Worm (Caenorhabditis elegans) whole organism, L4 larva: Measurements from ENCODE around the gene nhr-205.
"Not testable (repeated sequence)": the region's sequence is repeated elsewhere in the genome, so short reads cannot be mapped to it uniquely, and the experiment has no call there.

ENCODE experiments used
- F10B5.3 ChIP-seq: sonication (generic microtip); optimal IDR thresholded peaks from 2 replicates; lab custom pipeline; 2016; ENCODE audit warnings: mild to moderate bottlenecking, missing genetic modification characterization, missing compliant biosample characterization
- F37D6.2 ChIP-seq: sonication (generic microtip); optimal IDR thresholded peaks from 2 replicates; lab custom pipeline; 2016; ENCODE audit warnings: mild to moderate bottlenecking, missing genetic modification characterization, missing compliant biosample characterization
- T20F7.1 ChIP-seq: fragments of 200-800 bp; sonication (Bioruptor generic); optimal IDR thresholded peaks from 2 replicates; lab custom pipeline; 2018; ENCODE audit warnings: mild to moderate bottlenecking, missing genetic modification characterization, missing compliant biosample characterization
- T26A8.4 ChIP-seq: fragments of 200-800 bp; sonication (Bioruptor generic); IDR thresholded peaks from 2 replicates; pipeline ENCODE4 v1.3.6; 2022; ENCODE audit warnings: missing genetic modification characterization, missing compliant biosample characterization
- Y105C5A.15 ChIP-seq: fragments of 200-800 bp; sonication (Bioruptor generic); IDR thresholded peaks from 2 replicates; pipeline ENCODE4 v1.3.6; 2022; ENCODE audit warnings: missing genetic modification characterization, missing compliant biosample characterization
- Y48G9A.11 ChIP-seq: fragments of 200-800 bp; sonication (Bioruptor generic); IDR thresholded peaks from 2 replicates; pipeline ENCODE4 v1.3.6; 2022; ENCODE audit warnings: missing genetic modification reagents, missing genetic modification characterization, missing compliant biosample characterization
- arid-1 ChIP-seq: fragments of 200-800 bp; sonication (Bioruptor generic); conservative IDR thresholded peaks from 2 replicates; pipeline ENCODE4 v1.3.6; 2022; ENCODE audit warnings: missing genetic modification reagents, missing genetic modification characterization, missing compliant biosample characterization
- attf-4 ChIP-seq: sonication (generic microtip); optimal IDR thresholded peaks from 3 replicates; lab custom pipeline; 2017; ENCODE audit warnings: missing biosample characterization, missing genetic modification characterization
- ceh-20 ChIP-seq: fragments of 200-800 bp; sonication (Bioruptor generic); IDR thresholded peaks from 2 replicates; pipeline ENCODE4 v1.3.6; 2022; ENCODE audit warnings: missing genetic modification reagents, missing genetic modification characterization, missing compliant biosample characterization
- ceh-44 ChIP-seq: fragments of 200-800 bp; sonication (Bioruptor generic); IDR thresholded peaks from 2 replicates; pipeline ENCODE4 v1.3.6; 2022; ENCODE audit warnings: missing genetic modification reagents, missing genetic modification characterization, missing compliant biosample characterization
- ces-1 ChIP-seq: fragments of 150-350 bp; sonication (generic microtip); optimal IDR thresholded peaks from 4 replicates; lab custom pipeline; 2014; ENCODE audit warnings: missing biosample characterization, missing genetic modification reagents, missing genetic modification characterization
- ctbp-1 ChIP-seq: fragments of 200-800 bp; sonication (Bioruptor generic); IDR thresholded peaks from 2 replicates; pipeline ENCODE4 v1.3.6; 2022; ENCODE audit warnings: missing genetic modification reagents, missing genetic modification characterization, missing compliant biosample characterization
- dmd-6 ChIP-seq: fragments of 200-800 bp; sonication (Bioruptor generic); IDR thresholded peaks from 2 replicates; pipeline ENCODE4 v1.3.6; 2022; ENCODE audit warnings: missing genetic modification reagents, missing genetic modification characterization, missing compliant biosample characterization
- dmd-8 ChIP-seq: fragments of 200-800 bp; sonication (Bioruptor generic); IDR thresholded peaks from 2 replicates; pipeline ENCODE4 v1.3.6; 2022; ENCODE audit warnings: missing genetic modification characterization, missing compliant biosample characterization
- dmd-9 ChIP-seq: fragments of 200-800 bp; sonication (Bioruptor generic); IDR thresholded peaks from 2 replicates; pipeline ENCODE4 v1.3.6; 2022; ENCODE audit warnings: missing genetic modification reagents, missing genetic modification characterization, missing compliant biosample characterization
- egl-27 ChIP-seq: sonication (generic microtip); optimal IDR thresholded peaks from 3 replicates; lab custom pipeline; 2017; ENCODE audit warnings: missing biosample characterization, missing genetic modification reagents, missing genetic modification characterization
- hlh-11 ChIP-seq: fragments of 200-800 bp; sonication (Bioruptor generic); optimal IDR thresholded peaks from 2 replicates; lab custom pipeline; 2018; ENCODE audit warnings: mild to moderate bottlenecking, missing genetic modification characterization, missing compliant biosample characterization
- hmg-1.1 ChIP-seq: fragments of 200-800 bp; sonication (Bioruptor generic); IDR thresholded peaks from 2 replicates; pipeline ENCODE4 v1.3.6; 2022; ENCODE audit warnings: missing genetic modification reagents, missing genetic modification characterization, missing compliant biosample characterization
- lim-7 ChIP-seq: fragments of 200-800 bp; sonication (Bioruptor generic); IDR thresholded peaks from 2 replicates; pipeline ENCODE4 v1.3.6; 2022; ENCODE audit warnings: missing genetic modification characterization, missing compliant biosample characterization
- lin-29 ChIP-seq: fragments of 200-800 bp; sonication (Bioruptor generic); IDR thresholded peaks from 2 replicates; pipeline ENCODE4 v1.3.6; 2022; ENCODE audit warnings: missing genetic modification reagents, missing genetic modification characterization, missing compliant biosample characterization
- lin-38 ChIP-seq: fragments of 200-800 bp; sonication (Bioruptor generic); IDR thresholded peaks from 2 replicates; pipeline ENCODE4 v1.3.6; 2022; ENCODE audit warnings: missing genetic modification reagents, missing genetic modification characterization, missing compliant biosample characterization
- lsy-2 ChIP-seq, 2 experiments: fragments of 150-350 bp in 1 of 2; sonication (generic microtip) in 1 of 2; optimal IDR thresholded peaks; 2 replicates each; lab custom pipeline; 2014 to 2017; ENCODE audit warnings: missing biosample characterization in 2 of 2, missing genetic modification characterization in 2 of 2
- madf-9 ChIP-seq: fragments of 200-800 bp; sonication (Bioruptor generic); conservative IDR thresholded peaks from 2 replicates; pipeline ENCODE4 v1.3.6; 2022; ENCODE audit warnings: missing genetic modification reagents, missing genetic modification characterization, missing compliant biosample characterization
- mdt-29 ChIP-seq: fragments of 200-800 bp; sonication (Bioruptor generic); IDR thresholded peaks from 2 replicates; pipeline ENCODE4 v1.3.6; 2022; ENCODE audit warnings: missing genetic modification reagents, missing genetic modification characterization, missing compliant biosample characterization
- nhr-102 ChIP-seq: sonication (generic microtip); optimal IDR thresholded peaks from 2 replicates; lab custom pipeline; 2016; ENCODE audit warnings: mild to moderate bottlenecking, missing genetic modification characterization, moderate library complexity, missing compliant biosample characterization
- nhr-41 ChIP-seq: fragments of 200-800 bp; sonication (Bioruptor generic); IDR thresholded peaks from 2 replicates; pipeline ENCODE4 v1.3.6; 2022; ENCODE audit warnings: missing genetic modification reagents, missing genetic modification characterization, missing compliant biosample characterization
- nhr-76 ChIP-seq: fragments of 150-350 bp; optimal IDR thresholded peaks from 2 replicates; lab custom pipeline; 2014; ENCODE audit warnings: missing biosample characterization, missing genetic modification characterization
- pha-4 ChIP-seq, 2 experiments: fragments of 150-350 bp in 1 of 2; fragments of 200-800 bp in 1 of 2; sonication (Bioruptor generic) in 1 of 2; IDR thresholded peaks in 1 of 2; optimal IDR thresholded peaks in 1 of 2; 2 replicates each; pipeline versions ENCODE4 v1.3.6 to Lab custom; 2014 to 2022; ENCODE audit warnings: missing genetic modification characterization in 2 of 2, missing genetic modification reagents in 2 of 2, missing biosample characterization in 1 of 2, missing compliant biosample characterization in 1 of 2
- set-16 ChIP-seq: fragments of 200-800 bp; sonication (Bioruptor generic); IDR thresholded peaks from 2 replicates; pipeline ENCODE4 v1.3.6; 2022; ENCODE audit warnings: missing genetic modification reagents, missing genetic modification characterization, missing compliant biosample characterization
- spr-3 ChIP-seq: fragments of 200-800 bp; sonication (Bioruptor generic); optimal IDR thresholded peaks from 2 replicates; lab custom pipeline; 2018; ENCODE audit warnings: mild to moderate bottlenecking, missing genetic modification characterization, missing compliant biosample characterization
- unc-62 ChIP-seq, 3 experiments: fragments of 150-350 bp in 1 of 3; sonication (generic microtip); optimal IDR thresholded peaks in 2 of 3; peaks in 1 of 3; 1 replicate in 1 of 3; 2 replicates in 2 of 3; lab custom pipeline; 2014 to 2017; ENCODE audit warnings: missing biosample characterization in 3 of 3, missing genetic modification characterization in 3 of 3, missing genetic modification reagents in 3 of 3, missing genotype in 1 of 3
- vab-7 ChIP-seq: fragments of 200-800 bp; sonication (Bioruptor generic); IDR thresholded peaks from 2 replicates; pipeline ENCODE4 v1.3.6; 2022; ENCODE audit warnings: missing genetic modification reagents, missing genetic modification characterization, missing compliant biosample characterization
- zag-1 ChIP-seq: fragments of 150-350 bp; optimal IDR thresholded peaks from 2 replicates; lab custom pipeline; 2014; ENCODE audit warnings: missing biosample characterization, missing genetic modification characterization
- zfp-3 ChIP-seq: fragments of 200-800 bp; sonication (Bioruptor generic); conservative IDR thresholded peaks from 2 replicates; pipeline ENCODE4 v1.3.6; 2022; ENCODE audit warnings: missing genetic modification reagents, missing genetic modification characterization, missing compliant biosample characterization
- ztf-11 ChIP-seq: fragments of 150-350 bp; optimal IDR thresholded peaks from 2 replicates; lab custom pipeline; 2014; ENCODE audit warnings: missing biosample characterization, missing genetic modification characterization

The nhr-205 gene

DNA sequence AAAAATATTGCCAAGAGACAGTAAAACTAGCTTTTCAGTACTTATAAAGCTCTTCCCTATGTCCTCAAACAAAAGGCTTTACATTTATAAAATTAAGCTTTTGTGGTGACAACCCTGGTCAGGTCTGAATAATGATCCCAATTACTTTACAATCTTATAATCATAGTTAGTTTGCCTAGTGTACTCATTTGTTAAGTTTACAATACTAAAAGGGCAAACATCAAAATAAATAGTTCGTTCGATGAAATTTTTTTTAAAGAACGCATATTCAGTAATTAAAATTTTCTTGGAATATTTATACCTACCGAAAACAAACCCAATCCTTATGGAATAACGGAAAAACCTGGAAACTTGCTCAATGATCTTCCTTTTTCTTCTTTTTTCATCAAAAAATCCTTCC is 22.8 kb downstream of the nhr-205 start:
- no peak for TF ChIP-seq T20F7.1
- peak in 1 of 2 experiments; percentile 75 for TF ChIP-seq unc-62 (GFP tag; optimal IDR thresholded peaks at IDR 0.05 in 1 of 2; lab: Kevin White, UChicago)
- no peak for TF ChIP-seq unc-62 (tag; optimal IDR thresholded peaks at IDR 0.05; lab: Kevin White, UChicago)

DNA sequence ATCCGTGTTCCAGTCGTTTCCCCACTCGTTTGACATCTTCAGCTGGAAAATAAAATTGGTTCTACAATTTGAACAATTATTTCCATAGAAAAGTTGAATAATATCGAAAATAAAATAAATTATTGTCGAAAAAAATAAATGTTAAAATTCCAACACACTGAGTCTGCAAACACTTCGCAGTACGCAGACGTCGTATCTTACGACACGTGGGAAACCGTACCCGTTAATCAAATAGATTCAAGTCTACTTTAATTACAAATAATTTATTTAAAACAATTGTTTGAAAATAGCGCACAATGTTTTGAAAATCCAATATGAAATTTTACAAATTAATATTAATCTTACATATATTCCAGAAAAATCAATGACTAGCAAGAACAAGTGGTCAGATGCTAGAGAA is 26.7 kb downstream of the nhr-205 start, which contains the start of gene yif-1:
Gene yif-1, minus strand, starts transcription at position 42 of the 400 bp plus-strand sequence.
- TF ChIP-seq ztf-11 (tag; lab: Kevin White, UChicago) (no peak), dmd-8 (no peak), hlh-11 (tag; lab: Kevin White, UChicago) (no peak), lim-7 (no peak), ces-1 (GFP tag; lab: Kevin White, UChicago) (peak; percentile 15), spr-3 (no peak), attf-4 (tag; lab: Kevin White, UChicago) (no peak), F10B5.3 (tag; lab: Kevin White, UChicago) (no peak), dmd-9 (GFP tag; lab: Robert Waterston, UW) (no peak), zag-1 (tag; lab: Kevin White, UChicago) (no peak), lsy-2 (tag; optimal IDR thresholded peaks at IDR 0.05; lab: Kevin White, UChicago) (peak in 1 of 2 experiments; percentile 84), vab-7 (GFP tag; lab: Robert Waterston, UW) (no peak), egl-27 (tag; lab: Kevin White, UChicago) (no peak)

DNA sequence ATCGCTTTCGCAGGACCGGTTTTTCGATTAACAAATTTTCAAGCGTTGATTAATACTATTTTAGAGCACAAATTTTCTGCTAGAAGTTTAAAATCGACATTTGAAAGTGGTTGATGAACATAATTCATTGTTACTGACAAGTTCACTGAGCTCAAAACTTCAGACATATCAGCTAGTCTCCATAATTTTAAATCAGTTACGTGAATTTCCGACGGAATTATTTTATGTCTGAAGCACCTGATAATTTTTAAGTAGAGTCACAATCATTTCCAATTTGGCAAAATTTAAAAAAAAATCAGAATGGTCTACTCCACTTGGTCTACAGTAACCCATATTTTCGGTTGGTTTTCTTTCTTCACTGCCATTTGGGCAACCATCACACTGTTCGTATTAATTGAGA is 29.7 kb downstream of the nhr-205 start, which contains the start of gene str-118:
Gene str-118, plus strand, starts transcription at position 301 of the 400 bp plus-strand sequence.
- TF ChIP-seq T26A8.4 (GFP tag; lab: Robert Waterston, UW) (no peak), F37D6.2 (tag; lab: Kevin White, UChicago) (no peak), Y105C5A.15 (GFP tag; lab: Robert Waterston, UW) (no peak), nhr-76 (tag; lab: Kevin White, UChicago) (no peak)

DNA sequence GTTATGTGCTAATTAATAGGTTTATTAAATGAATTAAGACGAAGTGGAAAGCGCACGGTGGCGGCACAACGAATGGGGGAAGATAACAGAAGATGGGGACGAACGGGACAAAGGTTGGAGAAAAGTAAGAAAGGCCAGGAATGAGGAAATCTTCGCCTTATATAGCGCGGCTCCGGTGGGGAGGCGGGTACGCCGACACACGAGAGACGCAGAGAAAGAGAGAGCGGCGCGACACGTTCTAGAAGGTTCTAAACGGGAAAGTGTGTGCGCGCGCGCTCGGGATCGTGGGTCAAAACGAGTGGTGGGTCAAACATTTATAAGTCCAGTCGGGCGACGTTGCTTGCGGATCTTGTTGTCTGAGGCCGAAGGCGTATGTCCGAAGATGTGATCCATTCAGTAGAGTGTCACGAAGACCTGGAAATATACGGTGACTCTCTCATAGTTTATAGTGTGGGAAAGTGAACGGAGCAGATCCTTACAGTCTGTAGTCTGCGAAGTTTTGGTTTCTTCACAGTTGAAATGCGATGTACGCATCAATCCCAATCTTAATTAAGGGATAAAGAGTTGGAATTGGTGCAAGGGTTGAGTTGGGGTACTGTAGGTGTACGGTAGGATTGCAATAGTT is 32.3 kb downstream of the nhr-205 start:
- 0 out of 2 replicates have a peak, but pooled peaks have one; percentile 21 for TF ChIP-seq vab-7 (GFP tag; lab: Robert Waterston, UW)
- peak; percentile 75; the same call in 1 of the 2 replicates for TF ChIP-seq nhr-41
- peak; percentile 31; the same call in 1 of the 2 replicates for TF ChIP-seq arid-1 (GFP tag; lab: Robert Waterston, UW)
- 0 out of 2 replicates have a peak, but pooled peaks have one; percentile 50 for TF ChIP-seq ceh-44 (GFP tag; lab: Robert Waterston, UW)
- TF ChIP-seq nhr-102 (tag; lab: Kevin White, UChicago), result peak; percentile 16
- peak; percentile 61; the same call in 1 of the 2 replicates for TF ChIP-seq ceh-20 (GFP tag; lab: Robert Waterston, UW)
- TF ChIP-seq lin-29 (GFP tag; lab: Robert Waterston, UW), result peak; percentile 51; the same call in 1 of the 2 replicates
- TF ChIP-seq dmd-9 (GFP tag; lab: Robert Waterston, UW), result 0 out of 2 replicates have a peak, but pooled peaks have one; percentile 36
- peak; percentile 67 for TF ChIP-seq dmd-6
- peak; percentile 64 for TF ChIP-seq mdt-29 (GFP tag; lab: Robert Waterston, UW)
- TF ChIP-seq T26A8.4 (GFP tag; lab: Robert Waterston, UW), result peak; percentile 72
- peak; percentile 69 for TF ChIP-seq lin-38 (GFP tag; lab: Robert Waterston, UW)
- peak; percentile 64; the same call in 1 of the 2 replicates for TF ChIP-seq hmg-1.1
- 0 out of 2 replicates have a peak, but pooled peaks have one; percentile 54 for TF ChIP-seq zfp-3 (GFP tag; lab: Robert Waterston, UW)
- TF ChIP-seq pha-4 (GFP tag; IDR thresholded peaks at IDR 0.05; lab: Robert Waterston, UW), result peak; percentile 65
- TF ChIP-seq pha-4 (tag; optimal IDR thresholded peaks at IDR 0.05; lab: Kevin White, UChicago), result not testable (repeated sequence)
- 0 out of 2 replicates have a peak, but pooled peaks have one; percentile 26 for TF ChIP-seq dmd-8
- TF ChIP-seq madf-9 (GFP tag; lab: Robert Waterston, UW), result 0 out of 2 replicates have a peak, but pooled peaks have one; percentile 56
- peak; percentile 89 for TF ChIP-seq set-16 (GFP tag; lab: Robert Waterston, UW)
- 0 out of 2 replicates have a peak, but pooled peaks have one; percentile 20 for TF ChIP-seq ctbp-1
- peak; percentile 31; the same call in 1 of the 2 replicates for TF ChIP-seq Y48G9A.11 (GFP tag; lab: Robert Waterston, UW)
